Fruit fly (Drosophila melanogaster): ENCODE measurements around the gene nes.

Gene nes

dm6 chr3L:19293178-19293741 lies 32.8 kb upstream of the nes start (continued):
- peak; percentile 25 for TF ChIP-seq fd102C (GFP tag; optimal IDR thresholded peaks at IDR 0.05)
- peak; percentile 86 for TF ChIP-seq crol (GFP tag; IDR thresholded peaks at IDR 0.05)
- no peak for TF ChIP-seq Opbp (GFP tag; IDR thresholded peaks at IDR 0.05; ENCODE audit: partially characterized antibody)
- no peak for TF ChIP-seq fd64A (GFP tag; optimal IDR thresholded peaks at IDR 0.05)
- TF ChIP-seq dpn (GFP tag; optimal IDR thresholded peaks at IDR 0.05): no peak
- TF ChIP-seq ewg (GFP tag; optimal IDR thresholded peaks at IDR 0.05): peak; percentile 65
- no peak for TF ChIP-seq repo (GFP tag; optimal IDR thresholded peaks at IDR 0.05)
- peak; percentile 93 for TF ChIP-seq CG3163 (GFP tag; optimal IDR thresholded peaks at IDR 0.05)

dm6 chr3L:19292440-19293175 lies 32.1 kb upstream of the nes start, which contains the start of gene Gbs-76A:
TSS of gene Gbs-76A (minus strand) at chr3L:19292766.
- peak; percentile 84 for TF ChIP-seq CG8388 (GFP tag; optimal IDR thresholded peaks at IDR 0.05)
- TF ChIP-seq Ets65A (GFP tag): peak; percentile 66
- no peak for TF ChIP-seq Dfd (GFP tag; optimal IDR thresholded peaks at IDR 0.05)
- no peak for TF ChIP-seq CG17612 (GFP tag; IDR thresholded peaks at IDR 0.05)
- TF ChIP-seq Bteb2 (GFP tag; optimal IDR thresholded peaks at IDR 0.05): peak; percentile 0
- TF ChIP-seq PHDP (tag; optimal IDR thresholded peaks at IDR 0.05): peak; percentile 93
- TF ChIP-seq nerfin-2 (GFP tag; IDR thresholded peaks at IDR 0.05; ENCODE audit: partially characterized antibody): peak; percentile 20; the same call in 1 of the 2 replicates
- TF ChIP-seq ssp (GFP tag; IDR thresholded peaks at IDR 0.05): peak; percentile 56
- TF ChIP-seq shn (GFP tag; optimal IDR thresholded peaks at IDR 0.05): no peak
- no peak for TF ChIP-seq CG1024 (GFP tag; IDR thresholded peaks at IDR 0.05)
- peak; percentile 94 for TF ChIP-seq gem (tag; optimal IDR thresholded peaks at IDR 0.05)
- peak; percentile 52 for TF ChIP-seq CrebB (tag; optimal IDR thresholded peaks at IDR 0.05)
- peak; percentile 73 for TF ChIP-seq caup (GFP tag; optimal IDR thresholded peaks at IDR 0.05; ENCODE audit: severe bottlenecking)
- peak; percentile 41 for TF ChIP-seq Six4 (GFP tag; optimal IDR thresholded peaks at IDR 0.05)
- peak; percentile 77 for TF ChIP-seq exex (tag; optimal IDR thresholded peaks at IDR 0.05)
- peak; percentile 36 for TF ChIP-seq CG2116 (GFP tag; optimal IDR thresholded peaks at IDR 0.05)
- TF ChIP-seq en (GFP tag; optimal IDR thresholded peaks at IDR 0.05): no peak
- TF ChIP-seq Mes4 (GFP tag; optimal IDR thresholded peaks at IDR 0.05): no peak
- no peak for TF ChIP-seq da (GFP tag; optimal IDR thresholded peaks at IDR 0.05)
- TF ChIP-seq stc (GFP tag; IDR thresholded peaks at IDR 0.05): peak; percentile 79
- TF ChIP-seq CG32772 (GFP tag; IDR thresholded peaks at IDR 0.05): peak; percentile 59
- TF ChIP-seq CG1832 (GFP tag; optimal IDR thresholded peaks at IDR 0.05): no peak
- peak; percentile 42; the same call in 1 of the 3 replicates for TF ChIP-seq knrl (GFP tag; IDR thresholded peaks at IDR 0.05; ENCODE audit: partially characterized antibody)
- TF ChIP-seq CG9609 (GFP tag; optimal IDR thresholded peaks at IDR 0.05): no peak
- no peak for TF ChIP-seq CG7963 (GFP tag; IDR thresholded peaks at IDR 0.05; ENCODE audit: partially characterized antibody)
- TF ChIP-seq al (GFP tag; IDR thresholded peaks at IDR 0.05): peak; percentile 67
- TF ChIP-seq Dip3 (GFP tag; optimal IDR thresholded peaks at IDR 0.05): no peak
- TF ChIP-seq sna (GFP tag; IDR thresholded peaks at IDR 0.05; ENCODE audit: partially characterized antibody): peak; percentile 65
- peak; percentile 68 for TF ChIP-seq bcd (GFP tag; optimal IDR thresholded peaks at IDR 0.05)
- peak; percentile 27; the same call in 1 of the 2 replicates for TF ChIP-seq ranshi (GFP tag; IDR thresholded peaks at IDR 0.05)
- TF ChIP-seq CG18476 (GFP tag; optimal IDR thresholded peaks at IDR 0.05): peak; percentile 12
- no peak for TF ChIP-seq Dad (GFP tag; optimal IDR thresholded peaks at IDR 0.05)
- no peak for TF ChIP-seq Dip2 (GFP tag; IDR thresholded peaks at IDR 0.05)
- TF ChIP-seq CG13775 (GFP tag; optimal IDR thresholded peaks at IDR 0.05): peak; percentile 76
- peak; percentile 84 for TF ChIP-seq Ptx1 (GFP tag; IDR thresholded peaks at IDR 0.05)
- peak; percentile 54 for TF ChIP-seq CG2202 (tag; optimal IDR thresholded peaks at IDR 0.05)
- TF ChIP-seq crol (GFP tag; IDR thresholded peaks at IDR 0.05): peak; percentile 43
- TF ChIP-seq vnd (GFP tag; IDR thresholded peaks at IDR 0.05; ENCODE audit: partially characterized antibody): 0 out of 3 replicates have a peak, but pooled peaks have one; percentile 35
- TF ChIP-seq CG10543 (GFP tag; optimal IDR thresholded peaks at IDR 0.05): peak; percentile 85
- TF ChIP-seq kni (GFP tag; optimal IDR thresholded peaks at IDR 0.05): no peak

Data from whole organism, embryonic.